Fruit fly (Drosophila melanogaster) whole organism, embryonic: ENCODE measurements around the gene ClC-c.

Experiments
- Antp ChIP-seq: fragments of 200-800 bp; sonication (Bioruptor generic); optimal IDR thresholded peaks from 3 replicates; lab custom pipeline; 2016; ENCODE audit warnings: missing biosample characterization, missing genetic modification characterization
- Blimp-1 ChIP-seq: fragments of 200-800 bp; sonication (Bioruptor generic); optimal IDR thresholded peaks from 3 replicates; lab custom pipeline; 2018; ENCODE audit warnings: missing biosample characterization, missing genetic modification characterization, mild to moderate bottlenecking, moderate library complexity, missing genetic modification reagents
- CG10979 ChIP-seq: fragments of 200-800 bp; sonication (Bioruptor generic); optimal IDR thresholded peaks from 2 replicates; lab custom pipeline; 2018; ENCODE audit warnings: missing biosample characterization, mild to moderate bottlenecking, missing genetic modification characterization, moderate library complexity
- CG11560 ChIP-seq: fragments of 200-800 bp; sonication (Bioruptor generic); IDR thresholded peaks from 3 replicates; pipeline ENCODE4 v1.3.6; 2022; ENCODE audit warnings: missing biosample characterization, missing genetic modification characterization
- CG12391 ChIP-seq: fragments of 200-800 bp; sonication (Bioruptor generic); optimal IDR thresholded peaks from 3 replicates; lab custom pipeline; 2018; ENCODE audit warnings: missing biosample characterization, mild to moderate bottlenecking, missing genetic modification characterization, moderate library complexity
- CG13424 ChIP-seq: fragments of 200-800 bp; sonication (Bioruptor generic); optimal IDR thresholded peaks from 2 replicates; lab custom pipeline; 2019; ENCODE audit warnings: missing biosample characterization, mild to moderate bottlenecking, missing genetic modification characterization, moderate library complexity
- CG15269 ChIP-seq: fragments of 200-800 bp; sonication (Bioruptor generic); optimal IDR thresholded peaks from 2 replicates; lab custom pipeline; 2018; ENCODE audit warnings: missing biosample characterization, mild to moderate bottlenecking, missing genetic modification characterization, moderate library complexity
- CG15514 ChIP-seq: fragments of 200-800 bp; sonication (Bioruptor generic); optimal IDR thresholded peaks from 3 replicates; lab custom pipeline; 2017; ENCODE audit warnings: missing biosample characterization, missing genetic modification characterization, mild to moderate bottlenecking, moderate library complexity, missing genetic modification reagents
- CG17829 ChIP-seq: fragments of 200-800 bp; optimal IDR thresholded peaks from 2 replicates; lab custom pipeline; 2019; ENCODE audit warnings: missing biosample characterization, mild to moderate bottlenecking, missing genetic modification characterization, moderate library complexity
- CG32772 ChIP-seq: fragments of 200-800 bp; sonication (Bioruptor generic); IDR thresholded peaks from 2 replicates; pipeline ENCODE4 v1.3.6; 2022; ENCODE audit warnings: missing biosample characterization, missing genetic modification characterization
- CG4424 ChIP-seq: fragments of 200-800 bp; sonication (Bioruptor generic); optimal IDR thresholded peaks from 3 replicates; lab custom pipeline; 2016; ENCODE audit warnings: missing biosample characterization, missing genetic modification characterization
- CG6254 ChIP-seq: fragments of 200-800 bp; sonication (Bioruptor generic); optimal IDR thresholded peaks from 3 replicates; lab custom pipeline; 2017; ENCODE audit warnings: mild to moderate bottlenecking, missing biosample characterization, missing genetic modification reagents, missing genetic modification characterization
- CG6272 ChIP-seq: fragments of 200-800 bp; sonication (Bioruptor generic); IDR thresholded peaks from 2 replicates; pipeline ENCODE4 v1.3.6; 2022; ENCODE audit warnings: missing biosample characterization, missing genetic modification characterization
- CG6689 ChIP-seq: fragments of 200-800 bp; sonication (Bioruptor generic); IDR thresholded peaks from 2 replicates; pipeline ENCODE4 v1.3.6; 2022; ENCODE audit warnings: missing biosample characterization, missing genetic modification characterization
- CG6765 ChIP-seq: fragments of 200-800 bp; sonication (Bioruptor generic); optimal IDR thresholded peaks from 3 replicates; lab custom pipeline; 2017; ENCODE audit warnings: missing biosample characterization, mild to moderate bottlenecking, missing genetic modification characterization
- CG6854 ChIP-seq: fragments of 200-800 bp; sonication (Bioruptor generic); optimal IDR thresholded peaks from 3 replicates; lab custom pipeline; 2017; ENCODE audit warnings: missing biosample characterization, mild to moderate bottlenecking, missing genetic modification characterization
- CG7372 ChIP-seq: fragments of 200-800 bp; sonication (Bioruptor generic); IDR thresholded peaks from 2 replicates; pipeline ENCODE4 v1.3.6; 2022; ENCODE audit warnings: missing biosample characterization, missing genetic modification characterization
- CG7786 ChIP-seq: fragments of 200-800 bp; sonication (Bioruptor generic); optimal IDR thresholded peaks from 2 replicates; lab custom pipeline; 2016; ENCODE audit warnings: missing biosample characterization, missing genetic modification characterization
- CG8290 ChIP-seq, 3 experiments: fragments of 200-800 bp; sonication (Bioruptor generic); optimal IDR thresholded peaks; 2 replicates each; lab custom pipeline; 2016 to 2019; ENCODE audit warnings: missing biosample characterization in 3 of 3, missing genetic modification characterization in 3 of 3, mild to moderate bottlenecking in 2 of 3, moderate library complexity in 1 of 3
- CTCF ChIP-seq: fragments of 200-800 bp; sonication (Bioruptor generic); optimal IDR thresholded peaks from 2 replicates; lab custom pipeline; 2017; ENCODE audit warnings: missing biosample characterization, mild to moderate bottlenecking, missing genetic modification characterization, moderate library complexity
- D19B ChIP-seq: fragments of 200-800 bp; sonication (Bioruptor generic); optimal IDR thresholded peaks from 2 replicates; lab custom pipeline; 2017; ENCODE audit warnings: missing biosample characterization, mild to moderate bottlenecking, missing genetic modification characterization
- H15 ChIP-seq: fragments of 200-800 bp; sonication (Bioruptor generic); IDR thresholded peaks from 3 replicates; pipeline ENCODE4 v1.3.6; 2022; ENCODE audit warnings: missing biosample characterization, missing genetic modification characterization
- Hand ChIP-seq: fragments of 200-800 bp; sonication (Bioruptor generic); optimal IDR thresholded peaks from 2 replicates; lab custom pipeline; 2017; ENCODE audit warnings: mild to moderate bottlenecking, missing biosample characterization, missing genetic modification reagents, missing genetic modification characterization
- Hey ChIP-seq: fragments of 200-800 bp; sonication (Bioruptor generic); optimal IDR thresholded peaks from 3 replicates; lab custom pipeline; 2018; ENCODE audit warnings: missing biosample characterization, mild to moderate bottlenecking, missing genetic modification characterization
- Hr3 ChIP-seq: fragments of 200-800 bp; sonication (Bioruptor generic); optimal IDR thresholded peaks from 3 replicates; lab custom pipeline; 2016; ENCODE audit warnings: missing biosample characterization, missing genetic modification characterization
- Meics ChIP-seq: fragments of 200-800 bp; sonication (Bioruptor generic); optimal IDR thresholded peaks from 2 replicates; lab custom pipeline; 2017; ENCODE audit warnings: missing biosample characterization, mild to moderate bottlenecking, missing genetic modification characterization
- Optix ChIP-seq: fragments of 200-800 bp; sonication (Bioruptor generic); IDR thresholded peaks from 3 replicates; pipeline ENCODE4 v1.3.6; 2022; ENCODE audit warnings: missing biosample characterization, missing genetic modification characterization
- Rfx ChIP-seq: fragments of 200-800 bp; sonication (Bioruptor generic); IDR thresholded peaks from 2 replicates; pipeline ENCODE4 v1.3.6; 2022; ENCODE audit warnings: missing biosample characterization, missing genetic modification characterization
- Xbp1 ChIP-seq: fragments of 200-800 bp; sonication (Bioruptor generic); optimal IDR thresholded peaks from 3 replicates; lab custom pipeline; 2016; ENCODE audit warnings: missing biosample characterization, mild to moderate bottlenecking, missing genetic modification characterization
- bab2 ChIP-seq: fragments of 200-800 bp; sonication (Bioruptor generic); optimal IDR thresholded peaks from 2 replicates; lab custom pipeline; 2016; ENCODE audit warnings: missing biosample characterization, missing genetic modification characterization
- cato ChIP-seq: fragments of 200-800 bp; sonication (Bioruptor generic); optimal IDR thresholded peaks from 2 replicates; lab custom pipeline; 2016; ENCODE audit warnings: missing biosample characterization, missing genetic modification characterization, borderline replicate concordance
- chif ChIP-seq, 2 experiments: fragments of 200-800 bp; sonication (Bioruptor generic); optimal IDR thresholded peaks; 3 replicates each; lab custom pipeline; 2016; ENCODE audit warnings: missing biosample characterization in 2 of 2, missing genetic modification characterization in 2 of 2
- chm ChIP-seq: fragments of 200-800 bp; sonication (Bioruptor generic); IDR thresholded peaks from 2 replicates; pipeline ENCODE4 v1.3.6; 2022; ENCODE audit warnings: missing biosample characterization, missing genetic modification characterization
- dm ChIP-seq: fragments of 200-800 bp; sonication (Bioruptor generic); optimal IDR thresholded peaks from 3 replicates; lab custom pipeline; 2016; ENCODE audit warnings: missing biosample characterization, missing genetic modification characterization
- eve ChIP-seq, 2 experiments: fragments of >200 bp; optimal IDR thresholded peaks; 2 replicates each; lab custom pipeline; 2017; ENCODE audit warnings: missing biosample characterization in 2 of 2, missing genetic modification characterization in 2 of 2
- ftz-f1 ChIP-seq: fragments of 200-800 bp; sonication (Bioruptor generic); optimal IDR thresholded peaks from 2 replicates; lab custom pipeline; 2016; ENCODE audit warnings: missing biosample characterization, missing genetic modification characterization
- gro ChIP-seq: fragments of 200-800 bp; sonication (Bioruptor generic); optimal IDR thresholded peaks from 2 replicates; lab custom pipeline; 2016; ENCODE audit warnings: missing biosample characterization, missing genetic modification characterization
- h ChIP-seq: fragments of >200 bp; optimal IDR thresholded peaks from 2 replicates; lab custom pipeline; 2017
- ham ChIP-seq: fragments of 200-800 bp; sonication (Bioruptor generic); IDR thresholded peaks from 2 replicates; pipeline ENCODE4 v1.3.6; 2022; ENCODE audit warnings: missing biosample characterization, missing genetic modification characterization
- hbn ChIP-seq: fragments of 200-800 bp; sonication (Bioruptor generic); IDR thresholded peaks from 2 replicates; pipeline ENCODE4 v1.3.6; 2022; ENCODE audit warnings: missing biosample characterization, missing genetic modification characterization; ENCODE audit not compliant: partially characterized antibody
- pfk ChIP-seq: fragments of 200-800 bp; sonication (Bioruptor generic); optimal IDR thresholded peaks from 2 replicates; lab custom pipeline; 2018; ENCODE audit warnings: missing biosample characterization, mild to moderate bottlenecking, missing genetic modification characterization, moderate library complexity
- prd ChIP-seq, 3 experiments: fragments of >200 bp in 2 of 3; fragments of 200-800 bp in 1 of 3; sonication (Bioruptor generic) in 1 of 3; optimal IDR thresholded peaks in 2 of 3; IDR thresholded peaks in 1 of 3; 2 replicates in 2 of 3; 3 replicates in 1 of 3; pipeline versions ENCODE4 v1.3.6 to Lab custom; 2017 to 2022; ENCODE audit warnings: missing biosample characterization in 1 of 3, missing genetic modification characterization in 1 of 3
- pum ChIP-seq: fragments of 200-800 bp; sonication (Bioruptor generic); optimal IDR thresholded peaks from 2 replicates; lab custom pipeline; 2016; ENCODE audit warnings: missing biosample characterization, missing genetic modification characterization
- schlank ChIP-seq: fragments of 200-800 bp; sonication (Bioruptor generic); optimal IDR thresholded peaks from 2 replicates; lab custom pipeline; 2018; ENCODE audit warnings: missing biosample characterization, mild to moderate bottlenecking, missing genetic modification characterization
- sob ChIP-seq: fragments of 200-800 bp; sonication (Bioruptor generic); IDR thresholded peaks from 2 replicates; pipeline ENCODE4 v1.3.6; 2022; ENCODE audit warnings: missing biosample characterization, missing genetic modification characterization
- sug ChIP-seq: fragments of 200-800 bp; optimal IDR thresholded peaks from 2 replicates; lab custom pipeline; 2019; ENCODE audit warnings: missing biosample characterization, mild to moderate bottlenecking, missing genetic modification characterization, moderate library complexity
- usp ChIP-seq: fragments of >200 bp; optimal IDR thresholded peaks from 2 replicates; lab custom pipeline; 2017; ENCODE audit warnings: missing biosample characterization, missing genetic modification characterization
- wek ChIP-seq: fragments of 200-800 bp; sonication (Bioruptor generic); optimal IDR thresholded peaks from 3 replicates; lab custom pipeline; 2018; ENCODE audit warnings: missing biosample characterization, mild to moderate bottlenecking, missing genetic modification characterization, moderate library complexity
- yki ChIP-seq: fragments of >200 bp; optimal IDR thresholded peaks from 3 replicates; lab custom pipeline; 2018
- zfh2 ChIP-seq: fragments of 200-800 bp; sonication (Bioruptor generic); optimal IDR thresholded peaks from 2 replicates; lab custom pipeline; 2016; ENCODE audit warnings: missing biosample characterization, missing genetic modification characterization

ClC-c gene

dm6 chr3L:16052145-16053025 lies 37.9 kb upstream of the ClC-c start (continued):
- no peak for TF ChIP-seq prd (optimal IDR thresholded peaks at IDR 0.05; lab: Kevin White, UChicago)
- no peak for TF ChIP-seq prd (GFP tag; IDR thresholded peaks at IDR 0.05; lab: Robert Waterston, UW)
- no peak for TF ChIP-seq gro (GFP tag; lab: Kevin White, UChicago)
- peak; percentile 28 for TF ChIP-seq CG6854 (GFP tag; lab: Kevin White, UChicago)
- TF ChIP-seq CG7372 (GFP tag; lab: Robert Waterston, UW) = no peak
- no peak for TF ChIP-seq cato
- TF ChIP-seq CG6254 (GFP tag; lab: Kevin White, UChicago) = no peak
- no peak for TF ChIP-seq zfh2 (GFP tag; lab: Kevin White, UChicago)
- TF ChIP-seq eve (GFP tag; optimal IDR thresholded peaks at IDR 0.05; lab: Kevin White, UChicago) = peak in 1 of 2 experiments; percentile 59
- no peak for TF ChIP-seq CG12391
- TF ChIP-seq CG4424 (GFP tag; lab: Kevin White, UChicago) = no peak
- TF ChIP-seq sug (tag; lab: Kevin White, UChicago) = peak; percentile 16
- TF ChIP-seq chm = no peak; the same call in 1 of the 2 replicates
- no peak for TF ChIP-seq Blimp-1 (GFP tag; lab: Kevin White, UChicago)
- no peak for TF ChIP-seq CTCF (GFP tag; lab: Kevin White, UChicago)
- no peak for TF ChIP-seq dm (GFP tag; lab: Kevin White, UChicago)
- TF ChIP-seq pum (GFP tag; lab: Kevin White, UChicago) = no peak
- no peak for TF ChIP-seq Hey
- TF ChIP-seq CG6272 = no peak
- TF ChIP-seq CG6689 (GFP tag; lab: Robert Waterston, UW) = no peak
- TF ChIP-seq yki (lab: Kevin White, UChicago) = peak; percentile 84
- TF ChIP-seq CG8290 (GFP tag; optimal IDR thresholded peaks at IDR 0.05; lab: Kevin White, UChicago) = no peak
- TF ChIP-seq CG8290 (tag; optimal IDR thresholded peaks at IDR 0.05; lab: Kevin White, UChicago) = no peak
- no peak for TF ChIP-seq schlank (tag; lab: Kevin White, UChicago)
- no peak for TF ChIP-seq D19B
- no peak for TF ChIP-seq Hr3 (GFP tag; lab: Kevin White, UChicago)
- no peak for TF ChIP-seq chif (GFP tag; optimal IDR thresholded peaks at IDR 0.05; lab: Kevin White, UChicago)
- TF ChIP-seq Rfx (GFP tag; lab: Robert Waterston, UW) = no peak
- TF ChIP-seq Xbp1 (GFP tag; lab: Kevin White, UChicago) = no peak
- no peak for TF ChIP-seq ham (GFP tag; lab: Robert Waterston, UW)
- no peak for TF ChIP-seq CG15269 (tag; lab: Kevin White, UChicago)
- TF ChIP-seq CG11560 (tag; lab: Robert Waterston, UW) = no peak
- no peak for TF ChIP-seq CG6765
- no peak for TF ChIP-seq CG13424 (tag; lab: Kevin White, UChicago)
- no peak for TF ChIP-seq h (lab: Kevin White, UChicago)
- no peak for TF ChIP-seq CG17829
- no peak for TF ChIP-seq Antp (GFP tag; lab: Kevin White, UChicago)
- TF ChIP-seq CG7786 = no peak
- TF ChIP-seq wek (GFP tag; lab: Kevin White, UChicago) = no peak
- TF ChIP-seq ftz-f1 (GFP tag; lab: Kevin White, UChicago) = no peak
- TF ChIP-seq usp = no peak
- no peak; the same call in 1 of the 2 replicates for TF ChIP-seq hbn (GFP tag; lab: Robert Waterston, UW)
- no peak for TF ChIP-seq Meics
- no peak for TF ChIP-seq bab2 (GFP tag; lab: Kevin White, UChicago)
- TF ChIP-seq CG10979 (tag; lab: Kevin White, UChicago) = no peak
- TF ChIP-seq CG15514 (GFP tag; lab: Kevin White, UChicago) = no peak
- no peak for TF ChIP-seq sob
- no peak for TF ChIP-seq CG32772 (GFP tag; lab: Robert Waterston, UW)
- TF ChIP-seq pfk (GFP tag; lab: Kevin White, UChicago) = no peak
- TF ChIP-seq Optix (GFP tag; lab: Robert Waterston, UW) = no peak
- TF ChIP-seq Hand (GFP tag; lab: Kevin White, UChicago) = peak; percentile 17
- no peak for TF ChIP-seq H15 (GFP tag; lab: Robert Waterston, UW)
